Worm (Caenorhabditis elegans): ENCODE data around the gene tag-153.

DNA sequence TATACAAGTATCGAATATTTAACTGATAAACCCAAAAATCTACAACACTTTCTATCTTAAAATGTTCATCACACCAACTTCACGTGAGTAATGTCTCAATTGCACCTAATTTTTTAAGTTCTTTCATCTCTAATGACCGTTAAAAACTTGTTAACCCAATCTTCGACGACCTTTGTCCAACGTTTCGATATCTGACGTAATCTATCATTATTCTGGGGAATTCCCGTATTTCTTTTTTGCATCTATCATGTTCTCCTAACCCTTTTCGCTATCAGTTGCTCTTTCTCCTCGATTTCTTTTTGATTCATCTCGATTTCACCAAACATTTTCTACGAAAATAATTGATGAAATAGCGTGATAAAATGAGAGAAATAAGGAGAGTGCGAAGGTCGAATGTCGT, 4.8 kb downstream of the tag-153 start:
- TF ChIP-seq ceh-82 (tag; optimal IDR thresholded peaks at IDR 0.05) (no peak), ztf-4 (tag; optimal IDR thresholded peaks at IDR 0.05) (no peak), sea-2 (GFP tag; optimal IDR thresholded peaks at IDR 0.05) (no peak), elt-1 (tag; optimal IDR thresholded peaks at IDR 0.05) (no peak), pqm-1 (tag; optimal IDR thresholded peaks at IDR 0.05) (no peak), nhr-77 (tag; optimal IDR thresholded peaks at IDR 0.05) (no peak), nhr-12 (tag; optimal IDR thresholded peaks at IDR 0.05) (no peak)
